Worm (Caenorhabditis elegans): ENCODE measurements around the gene F59A7.12.

DNA sequence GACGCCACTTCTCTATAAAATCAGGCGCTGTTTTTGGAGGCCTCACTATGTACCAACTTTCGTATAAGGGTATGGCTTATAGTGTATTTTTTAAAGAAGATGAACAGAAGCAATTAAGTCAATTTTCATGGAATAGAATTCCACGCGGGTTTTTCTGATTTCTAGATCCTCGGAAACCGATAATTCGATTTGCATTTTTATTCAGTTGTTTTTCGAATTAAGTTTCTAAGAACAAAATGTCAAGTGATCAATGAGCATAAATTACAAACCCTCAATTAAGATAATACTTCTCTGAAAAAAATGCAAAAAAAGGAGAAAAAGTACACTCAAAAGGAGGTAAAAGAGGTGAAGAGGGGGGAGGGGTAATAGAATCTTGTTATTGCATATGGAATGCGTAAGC is 8.7 kb upstream of the F59A7.12 start:
- TF ChIP-seq ama-1 (optimal IDR thresholded peaks at IDR 0.05), result no peak
- no peak for TF ChIP-seq nhr-11 (tag; optimal IDR thresholded peaks at IDR 0.05)
- no peak for TF ChIP-seq unc-55 (GFP tag; optimal IDR thresholded peaks at IDR 0.05)
- TF ChIP-seq hlh-6 (tag; optimal IDR thresholded peaks at IDR 0.05), result no peak
- no peak for TF ChIP-seq unc-86 (tag; optimal IDR thresholded peaks at IDR 0.05)
- TF ChIP-seq K09A11.1 (tag; optimal IDR thresholded peaks at IDR 0.05; ENCODE audit: insufficient read depth), result no peak
- no peak for TF ChIP-seq npax-4 (tag; optimal IDR thresholded peaks at IDR 0.05)
- no peak for TF ChIP-seq pqm-1 (tag; optimal IDR thresholded peaks at IDR 0.05)
- no peak for TF ChIP-seq F13H6.1 (tag; optimal IDR thresholded peaks at IDR 0.05)
